Worm (Caenorhabditis elegans): ENCODE results near the gene dlc-4.

The dlc-4 gene

ce11 chrIV:16491411-16492036, 48.5 kb downstream of the dlc-4 start (continued):
- TF ChIP-seq mel-28 (tag; optimal IDR thresholded peaks at IDR 0.05; ENCODE audit: borderline replicate concordance) = no peak
- TF ChIP-seq sea-2 (GFP tag; IDR thresholded peaks at IDR 0.05) = no peak
- no peak for TF ChIP-seq snpc-1.1 (tag; optimal IDR thresholded peaks at IDR 0.05; ENCODE audit: insufficient read depth)
- TF ChIP-seq athp-1 (tag; optimal IDR thresholded peaks at IDR 0.05) = no peak
- peak; percentile 76; the same call in 1 of the 2 replicates for TF ChIP-seq lir-1 (GFP tag; conservative IDR thresholded peaks at IDR 0.05)
- no peak for TF ChIP-seq lsl-1 (GFP tag; optimal IDR thresholded peaks at IDR 0.05)
- TF ChIP-seq lin-35 (GFP tag; optimal IDR thresholded peaks at IDR 0.05) = peak in 1 of 3 experiments; percentile 64
- TF ChIP-seq ztf-26 (tag; optimal IDR thresholded peaks at IDR 0.05) = peak; percentile 64
- TF ChIP-seq chd-7 (tag; optimal IDR thresholded peaks at IDR 0.05) = peak; percentile 41
- TF ChIP-seq bed-2 (GFP tag; IDR thresholded peaks at IDR 0.05) = no peak
- TF ChIP-seq B0019.2 (GFP tag; conservative IDR thresholded peaks at IDR 0.05) = no peak
- no peak for TF ChIP-seq Y95B8A.8 (GFP tag; IDR thresholded peaks at IDR 0.05)
- TF ChIP-seq mcd-1 (GFP tag; IDR thresholded peaks at IDR 0.05) = no peak; the same call in 1 of the 2 replicates
- TF ChIP-seq F57C9.4 (tag; optimal IDR thresholded peaks at IDR 0.05) = no peak
- TF ChIP-seq rcor-1 (GFP tag; IDR thresholded peaks at IDR 0.05) = no peak
- TF ChIP-seq ztf-25 (GFP tag; IDR thresholded peaks at IDR 0.05) = no peak
- TF ChIP-seq hlh-12 (tag; optimal IDR thresholded peaks at IDR 0.05) = no peak
- peak; percentile 92 for TF ChIP-seq lin-26 (GFP tag; IDR thresholded peaks at IDR 0.05)
- no peak for TF ChIP-seq lag-1 (GFP tag; IDR thresholded peaks at IDR 0.05)
- peak; percentile 31; the same call in 1 of the 2 replicates for TF ChIP-seq egrh-3 (GFP tag; IDR thresholded peaks at IDR 0.05)
- TF ChIP-seq cebp-1 (GFP tag; IDR thresholded peaks at IDR 0.05) = peak; percentile 94
- TF ChIP-seq cebp-1 (tag; optimal IDR thresholded peaks at IDR 0.05) = peak; percentile 98
- no peak for TF ChIP-seq lsy-27 (tag; optimal IDR thresholded peaks at IDR 0.05; ENCODE audit: borderline replicate concordance, insufficient read depth)
- no peak for TF ChIP-seq sptf-2 (GFP tag; optimal IDR thresholded peaks at IDR 0.05)
- no peak for TF ChIP-seq mxl-1 (tag; optimal IDR thresholded peaks at IDR 0.05)
- TF ChIP-seq F57A8.1 (GFP tag; optimal IDR thresholded peaks at IDR 0.05) = no peak
- TF ChIP-seq madf-8 (GFP tag; conservative IDR thresholded peaks at IDR 0.05) = no peak
- no peak for TF ChIP-seq tbx-9 (tag; optimal IDR thresholded peaks at IDR 0.05; ENCODE audit: borderline replicate concordance)
- TF ChIP-seq Y56A3A.18 (GFP tag; IDR thresholded peaks at IDR 0.05) = no peak
- no peak for TF ChIP-seq D2030.7 (GFP tag; IDR thresholded peaks at IDR 0.05)
- no peak for TF ChIP-seq ets-4 (GFP tag; optimal IDR thresholded peaks at IDR 0.05)
- TF ChIP-seq unc-62 (GFP tag; optimal IDR thresholded peaks at IDR 0.05) = no peak
- TF ChIP-seq attf-5 (GFP tag; optimal IDR thresholded peaks at IDR 0.05) = peak; percentile 67
- TF ChIP-seq attf-6 (GFP tag; IDR thresholded peaks at IDR 0.05) = no peak
- TF ChIP-seq B0336.3 (GFP tag; IDR thresholded peaks at IDR 0.05) = no peak; the same call in 1 of the 2 replicates
- TF ChIP-seq nfyb-1 (GFP tag; IDR thresholded peaks at IDR 0.05) = peak; percentile 48; the same call in 1 of the 2 replicates
- no peak for TF ChIP-seq tlf-1 (GFP tag; optimal IDR thresholded peaks at IDR 0.05)
- TF ChIP-seq egl-18 (GFP tag; IDR thresholded peaks at IDR 0.05) = no peak
- TF ChIP-seq pha-4 (tag; optimal IDR thresholded peaks at IDR 0.05) = no peak
- TF ChIP-seq attf-3 (GFP tag; conservative IDR thresholded peaks at IDR 0.05) = no peak
- no peak for TF ChIP-seq somi-1 (GFP tag; optimal IDR thresholded peaks at IDR 0.05)
- TF ChIP-seq pbrm-1 (GFP tag; IDR thresholded peaks at IDR 0.05) = no peak
- TF ChIP-seq hmg-1.2 (GFP tag; IDR thresholded peaks at IDR 0.05) = peak; percentile 79
- TF ChIP-seq K11D2.4 (GFP tag; IDR thresholded peaks at IDR 0.05) = 0 out of 2 replicates have a peak, but pooled peaks have one; percentile 43
- no peak for TF ChIP-seq ztf-18 (tag; optimal IDR thresholded peaks at IDR 0.05)
- no peak for TF ChIP-seq nhr-27 (tag; optimal IDR thresholded peaks at IDR 0.05)
- no peak for TF ChIP-seq F22D6.2 (tag; optimal IDR thresholded peaks at IDR 0.05)
- TF ChIP-seq atf-7 (tag; optimal IDR thresholded peaks at IDR 0.05) = no peak

Data from whole organism, young adult.